Fruit fly (Drosophila melanogaster): ENCODE data around the gene mthl15.

The mthl15 gene

dm6 chr2L:10255725-10256158 is 17.6 kb upstream of the mthl15 start, which contains the start of gene CG5676 (continued):
- TF ChIP-seq CG32532 (GFP tag; IDR thresholded peaks at IDR 0.05) (no peak), Dip3 (GFP tag; optimal IDR thresholded peaks at IDR 0.05) (no peak), CG9876 (GFP tag; optimal IDR thresholded peaks at IDR 0.05) (no peak), bsh (GFP tag; optimal IDR thresholded peaks at IDR 0.05) (no peak), shn (GFP tag; optimal IDR thresholded peaks at IDR 0.05) (no peak), CG11085 (GFP tag; IDR thresholded peaks at IDR 0.05) (no peak), dm (GFP tag; optimal IDR thresholded peaks at IDR 0.05) (no peak), CG6813 (GFP tag; optimal IDR thresholded peaks at IDR 0.05) (no peak), Chrac-16 (GFP tag; optimal IDR thresholded peaks at IDR 0.05) (no peak), D19A (tag; optimal IDR thresholded peaks at IDR 0.05) (no peak), CG17802 (tag; optimal IDR thresholded peaks at IDR 0.05) (peak; percentile 86), Dp (GFP tag; optimal IDR thresholded peaks at IDR 0.05) (peak; percentile 25), CG18011 (GFP tag; optimal IDR thresholded peaks at IDR 0.05) (no peak), CG14014 (GFP tag; IDR thresholded peaks at IDR 0.05) (no peak), yki (optimal IDR thresholded peaks at IDR 0.05) (no peak), unc-4 (GFP tag; IDR thresholded peaks at IDR 0.05; ENCODE audit: partially characterized antibody) (no peak), Ravus (GFP tag; IDR thresholded peaks at IDR 0.05) (no peak), CG34224 (GFP tag; IDR thresholded peaks at IDR 0.05; ENCODE audit: partially characterized antibody) (no peak), phol (tag; optimal IDR thresholded peaks at IDR 0.05) (peak; percentile 26), CG7372 (GFP tag; IDR thresholded peaks at IDR 0.05) (no peak), CG9609 (GFP tag; optimal IDR thresholded peaks at IDR 0.05) (no peak), Camta (GFP tag; optimal IDR thresholded peaks at IDR 0.05) (no peak), otp (GFP tag; IDR thresholded peaks at IDR 0.05) (no peak), luna (GFP tag; optimal IDR thresholded peaks at IDR 0.05) (no peak), hth (optimal IDR thresholded peaks at IDR 0.05) (no peak), CTCF (GFP tag; optimal IDR thresholded peaks at IDR 0.05) (no peak), Abd-B (GFP tag; optimal IDR thresholded peaks at IDR 0.05) (no peak), Asciz (GFP tag; optimal IDR thresholded peaks at IDR 0.05) (no peak), lbe (GFP tag; optimal IDR thresholded peaks at IDR 0.05) (no peak), CG43689 (GFP tag; IDR thresholded peaks at IDR 0.05) (no peak), CG8944 (GFP tag; optimal IDR thresholded peaks at IDR 0.05) (no peak), HLH4C (GFP tag; IDR thresholded peaks at IDR 0.05; ENCODE audit: partially characterized antibody) (no peak), Fer1 (GFP tag; optimal IDR thresholded peaks at IDR 0.05) (peak; percentile 19), mld (GFP tag; IDR thresholded peaks at IDR 0.05; ENCODE audit: partially characterized antibody) (no peak), CG11723 (GFP tag; optimal IDR thresholded peaks at IDR 0.05) (peak; percentile 51), mirr (GFP tag; optimal IDR thresholded peaks at IDR 0.05) (no peak), cwo (GFP tag; optimal IDR thresholded peaks at IDR 0.05) (no peak), CG4282 (GFP tag; optimal IDR thresholded peaks at IDR 0.05) (no peak), Lpt (GFP tag; optimal IDR thresholded peaks at IDR 0.05) (no peak), CG8281 (tag; optimal IDR thresholded peaks at IDR 0.05) (no peak), Lim3 (GFP tag; IDR thresholded peaks at IDR 0.05) (no peak), CG30403 (GFP tag; optimal IDR thresholded peaks at IDR 0.05) (no peak), CG42726 (GFP tag; IDR thresholded peaks at IDR 0.05; ENCODE audit: partially characterized antibody) (no peak), CG3838 (GFP tag; optimal IDR thresholded peaks at IDR 0.05) (no peak), YL-1 (GFP tag; optimal IDR thresholded peaks at IDR 0.05) (peak; percentile 46), B-H1 (GFP tag; IDR thresholded peaks at IDR 0.05) (no peak), CG7556 (GFP tag; optimal IDR thresholded peaks at IDR 0.05) (no peak), trh (GFP tag; optimal IDR thresholded peaks at IDR 0.05) (no peak), abd-A (tag; optimal IDR thresholded peaks at IDR 0.05) (no peak), CG13296 (GFP tag; optimal IDR thresholded peaks at IDR 0.05) (no peak), row (GFP tag; IDR thresholded peaks at IDR 0.05) (peak; percentile 50; the same call in 1 of the 3 replicates), nerfin-1 (tag; optimal IDR thresholded peaks at IDR 0.05) (peak; percentile 11), ab (GFP tag; optimal IDR thresholded peaks at IDR 0.05) (no peak)

All from whole organism, embryonic.